Worm (Caenorhabditis elegans) whole organism, young adult: ENCODE measurements around the gene T07D4.2.

ENCODE experiments used
- F37B4.10 ChIP-seq: fragments of 200-800 bp; sonication (Bioruptor generic); IDR thresholded peaks from 2 replicates; pipeline ENCODE4 v1.3.6; 2022; ENCODE audit warnings: missing genetic modification characterization, missing compliant biosample characterization
- K11D2.4 ChIP-seq: fragments of 200-800 bp; sonication (Bioruptor generic); IDR thresholded peaks from 2 replicates; pipeline ENCODE4 v1.3.6; 2022; ENCODE audit warnings: missing genetic modification reagents, missing genetic modification characterization, missing compliant biosample characterization
- Y95B8A.8 ChIP-seq: fragments of 200-800 bp; sonication (Bioruptor generic); IDR thresholded peaks from 2 replicates; pipeline ENCODE4 v1.3.6; 2022; ENCODE audit warnings: missing genetic modification reagents, missing genetic modification characterization, missing compliant biosample characterization
- ZK185.1 ChIP-seq: sonication (generic microtip); optimal IDR thresholded peaks from 2 replicates; lab custom pipeline; 2016; ENCODE audit warnings: mild to moderate bottlenecking, missing genetic modification characterization, missing compliant biosample characterization; ENCODE audit not compliant: poor library complexity, severe bottlenecking
- ama-1 ChIP-seq, 3 experiments: fragments of 150-350 bp in 1 of 3; sonication (generic microtip) in 2 of 3; optimal IDR thresholded peaks; 2 replicates each; lab custom pipeline; 2014 to 2018; ENCODE audit warnings: missing biosample characterization in 2 of 3, missing genetic modification characterization in 2 of 3, missing genetic modification reagents in 2 of 3
- aptf-2 ChIP-seq: fragments of 200-800 bp; sonication (Bioruptor generic); conservative IDR thresholded peaks from 2 replicates; pipeline ENCODE4 v1.3.6; 2022; ENCODE audit warnings: missing genetic modification reagents, missing genetic modification characterization, missing compliant biosample characterization
- attf-5 ChIP-seq: fragments of 200-800 bp; sonication (Bioruptor generic); optimal IDR thresholded peaks from 2 replicates; lab custom pipeline; 2018; ENCODE audit warnings: mild to moderate bottlenecking, missing genetic modification characterization, missing compliant biosample characterization
- ceh-100 ChIP-seq: fragments of 200-800 bp; sonication (Bioruptor generic); IDR thresholded peaks from 2 replicates; pipeline ENCODE4 v1.3.6; 2022; ENCODE audit warnings: missing genetic modification reagents, missing genetic modification characterization, missing compliant biosample characterization
- chd-7 ChIP-seq: sonication (generic microtip); optimal IDR thresholded peaks from 2 replicates; lab custom pipeline; 2016; ENCODE audit warnings: mild to moderate bottlenecking, missing genetic modification characterization, moderate library complexity, missing compliant biosample characterization
- hmg-1.2 ChIP-seq: fragments of 200-800 bp; sonication (Bioruptor generic); IDR thresholded peaks from 2 replicates; pipeline ENCODE4 v1.3.6; 2022; ENCODE audit warnings: missing genetic modification reagents, missing genetic modification characterization, missing compliant biosample characterization
- lin-26 ChIP-seq: fragments of 200-800 bp; sonication (Bioruptor generic); IDR thresholded peaks from 2 replicates; pipeline ENCODE4 v1.3.6; 2022; ENCODE audit warnings: missing genetic modification reagents, missing genetic modification characterization, missing compliant biosample characterization
- lin-35 ChIP-seq, 3 experiments: fragments of 150-350 bp in 2 of 3; sonication (generic microtip) in 1 of 3; optimal IDR thresholded peaks; 2 replicates each; lab custom pipeline; 2014 to 2018; ENCODE audit warnings: missing biosample characterization in 3 of 3, missing genetic modification characterization in 3 of 3, missing genetic modification reagents in 3 of 3
- lin-40 ChIP-seq: sonication (generic microtip); optimal IDR thresholded peaks from 2 replicates; lab custom pipeline; 2016; ENCODE audit warnings: missing genetic modification characterization, mild to moderate bottlenecking, missing compliant biosample characterization, missing genotype, missing genetic modification reagents
- madf-6 ChIP-seq: fragments of 200-800 bp; sonication (Bioruptor generic); IDR thresholded peaks from 2 replicates; pipeline ENCODE4 v1.3.6; 2022; ENCODE audit warnings: missing genetic modification reagents, missing genetic modification characterization, missing compliant biosample characterization
- somi-1 ChIP-seq: fragments of 200-800 bp; sonication (Bioruptor generic); optimal IDR thresholded peaks from 2 replicates; lab custom pipeline; 2018; ENCODE audit warnings: mild to moderate bottlenecking, missing genetic modification characterization, missing compliant biosample characterization
- ztf-18 ChIP-seq: sonication (generic microtip); optimal IDR thresholded peaks from 2 replicates; lab custom pipeline; 2016; ENCODE audit warnings: missing genotype, mild to moderate bottlenecking, missing genetic modification characterization, missing compliant biosample characterization
- ztf-25 ChIP-seq: fragments of 200-800 bp; sonication (Bioruptor generic); IDR thresholded peaks from 2 replicates; pipeline ENCODE4 v1.3.6; 2022; ENCODE audit warnings: missing genetic modification reagents, missing genetic modification characterization, missing compliant biosample characterization
- ztf-26 ChIP-seq: sonication (generic microtip); optimal IDR thresholded peaks from 2 replicates; lab custom pipeline; 2017; ENCODE audit warnings: missing genetic modification characterization, missing compliant biosample characterization

Gene T07D4.2

DNA sequence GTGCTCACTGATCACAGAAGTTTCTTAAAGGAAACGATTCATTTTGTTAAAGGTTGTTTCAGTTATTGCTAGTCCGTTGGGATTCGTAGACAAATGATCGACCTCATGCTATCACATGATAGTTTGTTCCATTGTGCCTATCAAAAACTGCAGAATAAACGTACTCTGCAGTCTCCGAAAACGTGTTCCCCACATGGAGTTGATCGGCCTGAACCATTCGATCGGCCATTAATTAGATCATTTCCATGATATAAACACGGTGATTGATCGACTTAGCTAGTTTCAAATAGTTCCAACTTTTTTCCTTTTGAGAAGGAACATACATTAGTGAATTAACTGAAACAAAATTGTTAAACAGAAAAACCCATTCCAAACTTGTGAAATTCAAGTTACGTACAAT, 51.0 kb downstream of the T07D4.2 start:
- no peak for TF ChIP-seq Y95B8A.8 (GFP tag; lab: Robert Waterston, UW)
- peak; percentile 19 for TF ChIP-seq somi-1 (GFP tag; lab: Kevin White, UChicago)
- peak; percentile 1 for TF ChIP-seq lin-40

DNA sequence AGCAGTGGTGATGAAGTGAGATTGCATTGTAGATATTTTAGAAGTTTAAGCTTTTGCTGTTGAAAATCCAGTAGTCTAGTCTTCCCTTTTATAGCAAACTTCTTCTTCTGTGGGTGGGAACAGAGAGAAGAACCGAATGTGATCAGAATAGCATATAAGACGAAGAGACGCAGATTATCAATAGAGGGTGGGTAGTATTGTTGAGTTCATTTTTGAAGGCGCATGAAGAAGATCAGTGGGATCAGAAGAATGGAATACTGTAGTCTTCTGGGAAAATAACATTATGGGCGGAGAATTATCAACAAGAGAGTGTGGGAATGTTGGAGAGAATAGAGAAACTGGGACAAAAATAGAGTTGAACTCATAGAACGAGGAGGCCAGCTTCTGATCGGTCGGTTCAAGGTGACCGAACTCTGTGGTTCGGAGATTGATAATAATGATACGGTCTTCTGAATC, 52.6 kb downstream of the T07D4.2 start, which contains the start of gene F46C5.1:
F46C5.1 (minus strand) TSS at position 51 of the 456 bp plus-strand sequence.
- TF ChIP-seq lin-40 (no peak), hmg-1.2 (GFP tag; lab: Robert Waterston, UW) (peak; percentile 26; the same call in 1 of the 2 replicates)

- 0 out of 2 replicates have a peak, but pooled peaks have one; percentile 55 for TF ChIP-seq F37B4.10 (GFP tag; lab: Robert Waterston, UW)
- peak; percentile 85 for TF ChIP-seq ztf-26 (tag; lab: Kevin White, UChicago)
- peak; percentile 34 for TF ChIP-seq ZK185.1 (tag; lab: Kevin White, UChicago)
- peak; percentile 4 for TF ChIP-seq chd-7 (tag; lab: Kevin White, UChicago)
- peak; percentile 14; the same call in 1 of the 2 replicates for TF ChIP-seq lin-26 (GFP tag; lab: Robert Waterston, UW)
- no peak for TF ChIP-seq ceh-100 (GFP tag; lab: Robert Waterston, UW)
- no peak for TF ChIP-seq ztf-18 (tag; lab: Kevin White, UChicago)
- 0 out of 2 replicates have a peak, but pooled peaks have one; percentile 29 for TF ChIP-seq K11D2.4
- 0 out of 2 replicates have a peak, but pooled peaks have one; percentile 21 for TF ChIP-seq aptf-2 (GFP tag; lab: Robert Waterston, UW)
- no peak for TF ChIP-seq attf-5 (GFP tag; lab: Kevin White, UChicago)
- 0 out of 2 replicates have a peak, but pooled peaks have one; percentile 26 for TF ChIP-seq ztf-25 (GFP tag; lab: Robert Waterston, UW)
- peak; percentile 87 for TF ChIP-seq ama-1 (optimal IDR thresholded peaks at IDR 0.05; lab: Kevin White, UChicago)
- TF ChIP-seq ama-1 (GFP tag; optimal IDR thresholded peaks at IDR 0.05; lab: Kevin White, UChicago), result no peak
- peak; percentile 3 for TF ChIP-seq lin-40
- no peak for TF ChIP-seq madf-6 (GFP tag; lab: Robert Waterston, UW)
- TF ChIP-seq lin-35 (GFP tag; optimal IDR thresholded peaks at IDR 0.05; lab: Kevin White, UChicago), result peak in 1 of 3 experiments; percentile 20
Observed at ce11 chrII:8820126-8820972, 53.4 kb downstream of the T07D4.2 start.
